Worm (Caenorhabditis elegans): Measurements from ENCODE around the gene C17C3.1.
"Not testable (repeated sequence)": the region's sequence is repeated elsewhere in the genome, so short reads cannot be mapped to it uniquely, and the experiment has no call there.

C17C3.1 gene

DNA sequence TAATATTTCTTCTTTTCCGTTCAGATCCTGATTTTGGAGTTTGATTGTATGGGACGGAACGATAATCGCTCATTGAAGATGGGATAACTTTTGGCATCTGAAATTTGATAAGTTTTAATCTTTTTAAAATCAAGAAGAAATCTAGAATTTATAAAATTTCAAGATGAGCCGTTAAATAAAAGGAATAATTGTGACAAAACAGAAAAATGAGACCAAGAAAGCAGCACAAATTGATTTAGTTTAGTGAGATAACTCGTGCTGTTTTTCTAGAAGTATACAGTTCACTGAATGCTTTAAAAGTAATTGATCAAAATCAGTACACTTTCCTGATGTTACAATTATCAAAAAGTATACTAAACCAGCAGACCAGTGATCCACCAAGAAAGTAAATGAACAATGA lies 30.3 kb upstream of the C17C3.1 start, which contains the start of gene hlh-27:
TSS of gene hlh-27 (minus strand) at position 101 of the 400 bp plus-strand sequence.
- TF ChIP-seq pqm-1, F13H6.1, nhr-11 (tag; optimal IDR thresholded peaks at IDR 0.05): not testable (repeated sequence)

DNA sequence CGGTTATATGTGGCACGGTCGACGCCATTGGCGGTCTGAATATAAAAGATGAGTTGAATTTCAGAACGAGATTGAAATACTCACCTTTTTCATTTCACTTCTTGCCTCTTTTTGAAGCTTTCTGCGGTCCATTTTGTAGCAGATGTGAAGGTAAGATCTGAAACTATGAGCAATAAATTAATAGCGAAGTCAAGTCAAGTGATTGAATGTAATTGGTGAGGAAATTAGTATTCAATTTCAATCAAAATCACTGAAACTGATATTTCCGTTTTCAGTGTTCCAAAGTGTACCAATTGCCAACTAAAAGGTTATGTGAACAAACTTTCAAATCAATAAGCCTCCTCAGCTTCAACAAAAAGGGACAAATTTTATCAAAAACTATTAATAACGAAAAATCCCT lies 28.7 kb upstream of the C17C3.1 start, which contains the start of gene C17C3.24:
TSS of gene C17C3.24 (minus strand) at position 101 of the 400 bp plus-strand sequence.
- no peak for TF ChIP-seq ceh-2 (tag; optimal IDR thresholded peaks at IDR 0.05)
- no peak for TF ChIP-seq fkh-6 (tag; optimal IDR thresholded peaks at IDR 0.05)
- TF ChIP-seq hlh-8 (tag; optimal IDR thresholded peaks at IDR 0.05), result no peak
- TF ChIP-seq eyg-1 (tag; optimal IDR thresholded peaks at IDR 0.05), result no peak
- no peak for TF ChIP-seq che-1 (tag; optimal IDR thresholded peaks at IDR 0.05)
- no peak for TF ChIP-seq fax-1 (tag; optimal IDR thresholded peaks at IDR 0.05)
- TF ChIP-seq mec-3 (tag; optimal IDR thresholded peaks at IDR 0.05; ENCODE audit: borderline replicate concordance), result no peak
- no peak for TF ChIP-seq pha-2 (tag; optimal IDR thresholded peaks at IDR 0.05)
- no peak for TF ChIP-seq nhr-11 (tag; optimal IDR thresholded peaks at IDR 0.05)
- TF ChIP-seq nhr-232 (tag; optimal IDR thresholded peaks at IDR 0.05), result no peak
- TF ChIP-seq pqm-1 (tag; optimal IDR thresholded peaks at IDR 0.05), result no peak
- no peak for TF ChIP-seq ceh-24 (tag; optimal IDR thresholded peaks at IDR 0.05)
- no peak for TF ChIP-seq madf-2 (tag; optimal IDR thresholded peaks at IDR 0.05)
- no peak for TF ChIP-seq hlh-13 (GFP tag; optimal IDR thresholded peaks at IDR 0.05)
- TF ChIP-seq sdc-2 (tag; optimal IDR thresholded peaks at IDR 0.05), result no peak
- TF ChIP-seq hlh-15 (tag; optimal IDR thresholded peaks at IDR 0.05), result no peak
- TF ChIP-seq pros-1 (tag; optimal IDR thresholded peaks at IDR 0.05), result no peak
- no peak for TF ChIP-seq nfya-1 (tag; optimal IDR thresholded peaks at IDR 0.05)
- no peak for TF ChIP-seq pag-3 (tag; optimal IDR thresholded peaks at IDR 0.05; ENCODE audit: borderline replicate concordance)
- TF ChIP-seq ceh-34 (tag; optimal IDR thresholded peaks at IDR 0.05), result no peak

- TF ChIP-seq ahr-1 (tag; optimal IDR thresholded peaks at IDR 0.05) (peak; percentile 3), tbx-7 (tag; optimal IDR thresholded peaks at IDR 0.05) (peak; percentile 29), C38D4.7 (GFP tag; optimal IDR thresholded peaks at IDR 0.05) (peak; percentile 70), nfya-1 (tag; optimal IDR thresholded peaks at IDR 0.05) (peak; percentile 89), unc-42 (tag; optimal IDR thresholded peaks at IDR 0.05) (peak; percentile 98), madf-2 (tag; optimal IDR thresholded peaks at IDR 0.05) (peak; percentile 68), ztf-16 (tag; optimal IDR thresholded peaks at IDR 0.05) (peak; percentile 77), lim-6 (tag; optimal IDR thresholded peaks at IDR 0.05) (peak; percentile 76), dmd-4 (tag; optimal IDR thresholded peaks at IDR 0.05; ENCODE audit: borderline replicate concordance) (no peak), Y22D7AL.16 (tag; optimal IDR thresholded peaks at IDR 0.05) (peak; percentile 58), hlh-30 (tag; optimal IDR thresholded peaks at IDR 0.05; ENCODE audit: insufficient read depth) (peak; percentile 3), pros-1 (tag; optimal IDR thresholded peaks at IDR 0.05) (peak; percentile 97), ets-4 (tag; optimal IDR thresholded peaks at IDR 0.05) (peak; percentile 63), zip-5 (tag; optimal IDR thresholded peaks at IDR 0.05) (peak; percentile 31), C08G9.2 (tag; optimal IDR thresholded peaks at IDR 0.05) (peak; percentile 49), odd-2 (tag; optimal IDR thresholded peaks at IDR 0.05) (no peak), ceh-31 (tag; optimal IDR thresholded peaks at IDR 0.05) (peak; percentile 91), F13H6.1 (tag; optimal IDR thresholded peaks at IDR 0.05) (peak; percentile 44), nhr-232 (tag; optimal IDR thresholded peaks at IDR 0.05) (peak; percentile 60), che-1 (tag; optimal IDR thresholded peaks at IDR 0.05) (peak; percentile 59), unc-55 (GFP tag; optimal IDR thresholded peaks at IDR 0.05) (peak; percentile 48), ceh-22 (tag; optimal IDR thresholded peaks at IDR 0.05) (peak; percentile 18), ceh-45 (GFP tag; IDR thresholded peaks at IDR 0.05) (no peak), ceh-14 (tag; optimal IDR thresholded peaks at IDR 0.05) (peak; percentile 90), tbx-2 (tag; optimal IDR thresholded peaks at IDR 0.05) (peak; percentile 95), ceh-24 (tag; optimal IDR thresholded peaks at IDR 0.05) (peak; percentile 23), unc-3 (GFP tag; conservative IDR thresholded peaks at IDR 0.05) (peak; percentile 59), unc-3 (tag; optimal IDR thresholded peaks at IDR 0.05) (peak; percentile 55), syd-9 (tag; optimal IDR thresholded peaks at IDR 0.05) (peak; percentile 65), pqm-1 (tag; optimal IDR thresholded peaks at IDR 0.05) (peak; percentile 77), hlh-15 (tag; optimal IDR thresholded peaks at IDR 0.05) (peak; percentile 39), sox-4 (tag; optimal IDR thresholded peaks at IDR 0.05) (peak; percentile 68), ceh-19 (GFP tag; optimal IDR thresholded peaks at IDR 0.05) (peak; percentile 89), hlh-6 (tag; optimal IDR thresholded peaks at IDR 0.05) (peak; percentile 48), pat-9 (tag; optimal IDR thresholded peaks at IDR 0.05) (peak; percentile 79)
Measured at ce11 chrII:5543476-5544144, 26.8 kb upstream of the C17C3.1 start.

All from whole organism, late embryonic.